Fruit fly (Drosophila melanogaster): ENCODE measurements around the gene tal-2A.

The tal-2A gene

DNA sequence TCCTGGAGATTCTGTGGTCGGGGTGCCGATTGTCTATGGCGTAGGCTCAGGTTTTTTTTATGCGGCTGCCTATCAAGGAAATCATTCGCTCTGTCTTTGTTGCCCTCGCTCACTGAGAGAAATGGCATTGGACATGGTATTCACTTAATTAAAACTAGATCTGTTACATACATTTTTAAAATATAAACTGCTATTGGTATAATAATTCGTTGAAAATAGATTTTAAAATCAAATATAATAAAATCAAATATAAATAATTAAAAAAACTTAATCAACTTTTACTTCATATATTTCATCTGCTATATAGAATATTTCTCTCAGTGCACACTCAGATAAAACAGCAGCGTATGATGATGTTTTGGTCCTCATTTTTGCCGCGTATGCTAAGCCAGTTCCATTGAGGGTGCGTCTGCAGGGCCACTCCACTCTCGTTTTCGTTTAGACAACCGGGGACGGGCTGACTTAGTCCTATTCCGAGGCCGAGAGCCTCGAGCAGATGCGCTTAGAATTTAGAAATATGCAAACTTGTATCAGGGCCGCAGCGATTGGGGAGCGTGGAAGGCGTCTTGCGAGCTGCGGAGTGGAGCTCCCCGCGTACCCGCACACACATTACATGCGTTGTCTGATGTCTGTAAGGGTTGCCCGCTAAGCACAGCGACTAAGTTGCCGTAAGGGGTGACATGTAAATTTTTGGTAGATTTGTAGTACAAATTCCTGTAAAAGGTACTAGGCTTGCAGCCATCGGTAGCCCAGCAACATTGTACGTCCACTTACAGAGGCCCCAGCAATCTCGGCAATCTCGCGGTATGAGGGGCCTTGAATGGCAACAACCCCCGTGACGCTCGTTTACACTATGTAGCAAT is 13.1 kb upstream of the tal-2A start (continued):
- TF ChIP-seq Poxn (GFP tag; IDR thresholded peaks at IDR 0.05), result no peak
- no peak for TF ChIP-seq ci (GFP tag; IDR thresholded peaks at IDR 0.05)
- TF ChIP-seq Mrtf (GFP tag; IDR thresholded peaks at IDR 0.05), result no peak
- no peak for TF ChIP-seq CG10959 (GFP tag; IDR thresholded peaks at IDR 0.05)
- no peak for TF ChIP-seq shn (GFP tag; optimal IDR thresholded peaks at IDR 0.05)
- TF ChIP-seq CG17186 (GFP tag; optimal IDR thresholded peaks at IDR 0.05), result no peak
- TF ChIP-seq ham (GFP tag; IDR thresholded peaks at IDR 0.05), result no peak
- TF ChIP-seq sens (GFP tag), result peak; percentile 54
- no peak for TF ChIP-seq vnd (GFP tag; IDR thresholded peaks at IDR 0.05; ENCODE audit: partially characterized antibody)
- no peak for TF ChIP-seq maf-S (GFP tag; optimal IDR thresholded peaks at IDR 0.05)
- TF ChIP-seq CG2678 (tag; optimal IDR thresholded peaks at IDR 0.05), result peak; percentile 66
- no peak for TF ChIP-seq luna (GFP tag; optimal IDR thresholded peaks at IDR 0.05)
- no peak for TF ChIP-seq Lhr (GFP tag; optimal IDR thresholded peaks at IDR 0.05)
- TF ChIP-seq gem (tag; optimal IDR thresholded peaks at IDR 0.05), result peak; percentile 77
- TF ChIP-seq CG3838 (GFP tag; optimal IDR thresholded peaks at IDR 0.05), result no peak
- no peak for TF ChIP-seq CG4707 (GFP tag; optimal IDR thresholded peaks at IDR 0.05)
- TF ChIP-seq jing (GFP tag; optimal IDR thresholded peaks at IDR 0.05), result no peak
- no peak for TF ChIP-seq MBD-R2 (GFP tag; IDR thresholded peaks at IDR 0.05)
- no peak for TF ChIP-seq jigr1 (GFP tag; IDR thresholded peaks at IDR 0.05)
- no peak for TF ChIP-seq grn (GFP tag; optimal IDR thresholded peaks at IDR 0.05)
- peak; percentile 64 for TF ChIP-seq CG14710 (tag; optimal IDR thresholded peaks at IDR 0.05)
- TF ChIP-seq slp2 (GFP tag; optimal IDR thresholded peaks at IDR 0.05), result no peak
- TF ChIP-seq chif (GFP tag; optimal IDR thresholded peaks at IDR 0.05), result no peak
- TF ChIP-seq HLH3B (GFP tag; IDR thresholded peaks at IDR 0.05), result 0 out of 2 replicates have a peak, but pooled peaks have one; percentile 24
- no peak for TF ChIP-seq ATbp (GFP tag; optimal IDR thresholded peaks at IDR 0.05)
- no peak for TF ChIP-seq Deaf1 (tag; optimal IDR thresholded peaks at IDR 0.05)
- TF ChIP-seq Fer2 (tag; optimal IDR thresholded peaks at IDR 0.05), result no peak
- TF ChIP-seq sisA (GFP tag; IDR thresholded peaks at IDR 0.05), result no peak
- TF ChIP-seq ken (GFP tag; IDR thresholded peaks at IDR 0.05), result no peak
- TF ChIP-seq CG18619 (GFP tag; optimal IDR thresholded peaks at IDR 0.05), result peak; percentile 18
- no peak for TF ChIP-seq pb (GFP tag; optimal IDR thresholded peaks at IDR 0.05)
- TF ChIP-seq Usf (GFP tag; optimal IDR thresholded peaks at IDR 0.05), result no peak
- TF ChIP-seq ranshi (GFP tag; IDR thresholded peaks at IDR 0.05), result no peak
- no peak for TF ChIP-seq z (GFP tag; IDR thresholded peaks at IDR 0.05)
- TF ChIP-seq sr (GFP tag; IDR thresholded peaks at IDR 0.05), result no peak
- peak; percentile 24 for TF ChIP-seq CG16815 (GFP tag; optimal IDR thresholded peaks at IDR 0.05)
- no peak for TF ChIP-seq CHES-1-like (GFP tag; optimal IDR thresholded peaks at IDR 0.05)
- no peak for TF ChIP-seq CG10565 (GFP tag; optimal IDR thresholded peaks at IDR 0.05)
- TF ChIP-seq trh (GFP tag; optimal IDR thresholded peaks at IDR 0.05), result no peak
- TF ChIP-seq dmrt11E (tag; optimal IDR thresholded peaks at IDR 0.05), result peak; percentile 76
- no peak for TF ChIP-seq hbn (GFP tag; IDR thresholded peaks at IDR 0.05; ENCODE audit: partially characterized antibody)
- TF ChIP-seq dysf (GFP tag; IDR thresholded peaks at IDR 0.05), result 0 out of 3 replicates have a peak, but pooled peaks have one; percentile 17
- no peak for TF ChIP-seq CG5180 (GFP tag; optimal IDR thresholded peaks at IDR 0.05)
- no peak for TF ChIP-seq GATAe (GFP tag; conservative IDR thresholded peaks at IDR 0.05)
- TF ChIP-seq sens-2 (GFP tag; IDR thresholded peaks at IDR 0.05), result no peak
- no peak for TF ChIP-seq zfh2 (GFP tag; optimal IDR thresholded peaks at IDR 0.05)
- TF ChIP-seq row (GFP tag; IDR thresholded peaks at IDR 0.05), result peak; percentile 63
- TF ChIP-seq CG8281 (tag; optimal IDR thresholded peaks at IDR 0.05), result no peak
- TF ChIP-seq hb (GFP tag; IDR thresholded peaks at IDR 0.05; ENCODE audit: partially characterized antibody), result no peak
- no peak for TF ChIP-seq CG14965 (GFP tag; optimal IDR thresholded peaks at IDR 0.05; ENCODE audit: borderline replicate concordance)

All from whole organism, embryonic.